Worm (Caenorhabditis elegans) whole organism, mixed stage, embryonic: Measurements from ENCODE around the gene glt-1.

Experiments used
- M03D4.4 ChIP-seq: sonication (generic microtip); optimal IDR thresholded peaks from 2 replicates; lab custom pipeline; 2017; ENCODE audit warnings: mild to moderate bottlenecking, missing genetic modification characterization, missing compliant biosample characterization
- bed-3 ChIP-seq: fragments of 200-800 bp; sonication (Bioruptor generic); optimal IDR thresholded peaks from 3 replicates; lab custom pipeline; 2018; ENCODE audit warnings: mild to moderate bottlenecking, missing genetic modification characterization, moderate library complexity, missing compliant biosample characterization
- blmp-1 ChIP-seq: fragments of 150-350 bp; optimal IDR thresholded peaks from 2 replicates; lab custom pipeline; 2014; ENCODE audit warnings: missing biosample characterization, missing genetic modification characterization
- ceh-39 ChIP-seq: fragments of 150-350 bp; optimal IDR thresholded peaks from 2 replicates; lab custom pipeline; 2014; ENCODE audit warnings: missing biosample characterization, missing genetic modification characterization
- ceh-43 ChIP-seq: fragments of 200-800 bp; sonication (Bioruptor generic); optimal IDR thresholded peaks from 2 replicates; lab custom pipeline; 2018; ENCODE audit warnings: mild to moderate bottlenecking, missing genetic modification characterization, moderate library complexity, missing compliant biosample characterization
- ceh-83 ChIP-seq: fragments of 200-800 bp; sonication (Bioruptor generic); optimal IDR thresholded peaks from 2 replicates; lab custom pipeline; 2018; ENCODE audit warnings: mild to moderate bottlenecking, missing genetic modification characterization, missing compliant biosample characterization
- ces-1 ChIP-seq: fragments of 150-350 bp; optimal IDR thresholded peaks from 2 replicates; lab custom pipeline; 2014; ENCODE audit warnings: missing biosample characterization, missing genetic modification reagents, missing genetic modification characterization
- cnd-1 ChIP-seq: fragments of 200-800 bp; sonication (Bioruptor generic); optimal IDR thresholded peaks from 2 replicates; lab custom pipeline; 2018; ENCODE audit warnings: mild to moderate bottlenecking, missing genetic modification characterization, missing compliant biosample characterization
- drap-1 ChIP-seq: fragments of 200-800 bp; sonication (Bioruptor generic); optimal IDR thresholded peaks from 3 replicates; lab custom pipeline; 2018; ENCODE audit warnings: mild to moderate bottlenecking, missing genetic modification characterization, missing compliant biosample characterization
- elt-1 ChIP-seq: sonication (generic microtip); optimal IDR thresholded peaks from 2 replicates; lab custom pipeline; 2017; ENCODE audit warnings: missing genetic modification characterization, mild to moderate bottlenecking, missing compliant biosample characterization, antibody characterized with exemption, moderate library complexity, borderline replicate concordance; ENCODE audit not compliant: insufficient read depth
- flh-1 ChIP-seq: fragments of 200-800 bp; sonication (Bioruptor generic); optimal IDR thresholded peaks from 2 replicates; lab custom pipeline; 2018; ENCODE audit warnings: mild to moderate bottlenecking, missing genetic modification characterization, moderate library complexity, missing compliant biosample characterization
- hlh-1 ChIP-seq: fragments of 150-350 bp; optimal IDR thresholded peaks from 2 replicates; lab custom pipeline; 2014; ENCODE audit warnings: missing biosample characterization, missing genetic modification reagents, missing genetic modification characterization
- lin-13 ChIP-seq: fragments of 150-350 bp; optimal IDR thresholded peaks from 2 replicates; lab custom pipeline; 2014; ENCODE audit warnings: missing biosample characterization, missing genetic modification characterization
- lin-32 ChIP-seq: fragments of 200-800 bp; sonication (Bioruptor generic); optimal IDR thresholded peaks from 2 replicates; lab custom pipeline; 2018; ENCODE audit warnings: mild to moderate bottlenecking, missing genetic modification characterization, missing compliant biosample characterization
- lsy-2 ChIP-seq: fragments of 150-350 bp; optimal IDR thresholded peaks from 2 replicates; lab custom pipeline; 2014; ENCODE audit warnings: missing biosample characterization, missing genetic modification characterization
- mab-5 ChIP-seq: fragments of 150-350 bp; optimal IDR thresholded peaks from 2 replicates; lab custom pipeline; 2014; ENCODE audit warnings: missing biosample characterization, missing genetic modification characterization
- mep-1 ChIP-seq: fragments of 150-350 bp; optimal IDR thresholded peaks from 2 replicates; lab custom pipeline; 2017; ENCODE audit warnings: missing biosample characterization, missing genetic modification reagents, missing genetic modification characterization, inconsistent platforms
- mls-2 ChIP-seq: sonication (generic microtip); optimal IDR thresholded peaks from 2 replicates; lab custom pipeline; 2016; ENCODE audit warnings: mild to moderate bottlenecking, missing genetic modification characterization, moderate library complexity, missing compliant biosample characterization
- nhr-12 ChIP-seq: fragments of 150-350 bp; optimal IDR thresholded peaks from 2 replicates; lab custom pipeline; 2014; ENCODE audit warnings: missing biosample characterization, missing genetic modification characterization
- nhr-2 ChIP-seq: fragments of 150-350 bp; optimal IDR thresholded peaks from 2 replicates; lab custom pipeline; 2014; ENCODE audit warnings: missing biosample characterization, missing genetic modification characterization
- nhr-237 ChIP-seq: fragments of 150-350 bp; optimal IDR thresholded peaks from 2 replicates; lab custom pipeline; 2014; ENCODE audit warnings: missing biosample characterization, missing genetic modification characterization
- nhr-28 ChIP-seq: fragments of 150-350 bp; optimal IDR thresholded peaks from 2 replicates; lab custom pipeline; 2014; ENCODE audit warnings: missing biosample characterization, missing genetic modification characterization
- pha-4 ChIP-seq: fragments of 150-350 bp; optimal IDR thresholded peaks from 2 replicates; lab custom pipeline; 2018; ENCODE audit warnings: missing biosample characterization, missing genetic modification reagents, missing genetic modification characterization
- sem-2 ChIP-seq: fragments of 200-800 bp; sonication (Bioruptor generic); optimal IDR thresholded peaks from 2 replicates; lab custom pipeline; 2018; ENCODE audit warnings: mild to moderate bottlenecking, missing genetic modification characterization, missing compliant biosample characterization
- snpc-4 ChIP-seq: fragments of 150-350 bp; optimal IDR thresholded peaks from 2 replicates; lab custom pipeline; 2014; ENCODE audit warnings: missing biosample characterization, missing genetic modification characterization
- sptf-1 ChIP-seq: sonication (generic microtip); optimal IDR thresholded peaks from 2 replicates; lab custom pipeline; 2017; ENCODE audit warnings: mild to moderate bottlenecking, missing genetic modification characterization, moderate library complexity, missing compliant biosample characterization
- tbx-8 ChIP-seq: fragments of 200-800 bp; sonication (Bioruptor generic); optimal IDR thresholded peaks from 2 replicates; lab custom pipeline; 2018; ENCODE audit warnings: mild to moderate bottlenecking, missing genetic modification characterization, moderate library complexity, missing compliant biosample characterization
- unc-39 ChIP-seq: fragments of 150-350 bp; optimal IDR thresholded peaks from 2 replicates; lab custom pipeline; 2014; ENCODE audit warnings: missing biosample characterization, missing genetic modification characterization
- unc-62 ChIP-seq: fragments of 150-350 bp; optimal IDR thresholded peaks from 2 replicates; lab custom pipeline; 2014; ENCODE audit warnings: missing biosample characterization, missing genetic modification reagents, missing genetic modification characterization
- ztf-11 ChIP-seq: fragments of 150-350 bp; optimal IDR thresholded peaks from 2 replicates; lab custom pipeline; 2014; ENCODE audit warnings: missing biosample characterization, missing genetic modification characterization

The glt-1 gene

DNA sequence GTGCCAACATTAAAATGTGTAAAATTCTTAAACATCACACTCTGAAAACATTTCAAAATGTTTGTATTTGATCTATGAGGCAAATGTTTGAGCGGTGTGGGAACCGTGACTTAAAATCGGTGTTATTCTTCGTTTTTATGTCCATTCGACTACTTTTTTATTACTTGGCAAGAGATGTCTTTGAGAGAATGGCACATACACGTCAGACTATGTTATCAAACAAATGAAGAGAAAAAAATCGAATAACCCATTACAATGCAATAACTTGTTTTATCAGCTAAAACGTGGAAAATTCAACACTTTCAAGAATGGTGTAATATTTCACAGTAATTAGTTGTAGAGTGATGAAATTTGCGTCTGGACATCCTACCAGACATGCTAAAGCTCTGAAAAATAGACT lies 4.0 kb downstream of the glt-1 start:
- no peak for TF ChIP-seq drap-1 (GFP tag; lab: Kevin White, UChicago)
- no peak for TF ChIP-seq sptf-1 (tag; lab: Kevin White, UChicago)
- no peak for TF ChIP-seq M03D4.4 (tag; lab: Kevin White, UChicago)
- no peak for TF ChIP-seq blmp-1 (tag; lab: Kevin White, UChicago)
- TF ChIP-seq nhr-2 = no peak
- TF ChIP-seq mls-2 (tag; lab: Kevin White, UChicago) = no peak
- TF ChIP-seq tbx-8 (GFP tag; lab: Kevin White, UChicago) = no peak

DNA sequence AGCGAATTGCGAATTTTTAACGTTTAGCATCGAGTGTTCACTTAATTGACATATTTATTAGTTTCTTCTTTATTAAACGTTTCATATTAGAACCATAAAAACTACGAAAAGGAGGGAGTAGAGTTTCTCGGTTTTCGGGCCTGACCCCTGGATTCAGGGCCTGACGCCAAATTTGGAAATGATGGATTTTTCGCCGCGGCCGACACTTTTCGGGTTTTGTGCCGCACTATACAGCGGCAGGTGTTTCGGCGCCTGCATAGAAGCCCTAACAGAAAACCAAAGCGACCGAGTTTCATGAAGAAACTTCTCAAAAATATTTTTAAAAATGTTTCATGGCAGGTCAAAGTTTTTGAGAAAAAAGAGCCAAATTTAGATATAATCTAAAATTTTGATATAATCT lies 4.5 kb downstream of the glt-1 start:
- no peak for TF ChIP-seq mep-1 (tag; lab: Kevin White, UChicago)
- no peak for TF ChIP-seq unc-39 (tag; lab: Kevin White, UChicago)
- TF ChIP-seq ceh-83 = no peak
- TF ChIP-seq elt-1 = no peak
- TF ChIP-seq lin-32 (GFP tag; lab: Kevin White, UChicago) = no peak
- no peak for TF ChIP-seq M03D4.4 (tag; lab: Kevin White, UChicago)
- TF ChIP-seq ceh-43 = no peak
- TF ChIP-seq ztf-11 (tag; lab: Kevin White, UChicago) = no peak
- TF ChIP-seq lsy-2 (tag; lab: Kevin White, UChicago) = no peak
- TF ChIP-seq sem-2 (GFP tag; lab: Kevin White, UChicago) = no peak
- no peak for TF ChIP-seq nhr-28 (tag; lab: Kevin White, UChicago)
- TF ChIP-seq unc-62 (GFP tag; lab: Kevin White, UChicago) = no peak
- no peak for TF ChIP-seq sptf-1 (tag; lab: Kevin White, UChicago)
- TF ChIP-seq nhr-12 (tag; lab: Kevin White, UChicago) = no peak
- no peak for TF ChIP-seq cnd-1
- no peak for TF ChIP-seq ces-1 (GFP tag; lab: Kevin White, UChicago)
- no peak for TF ChIP-seq snpc-4
- no peak for TF ChIP-seq flh-1 (GFP tag; lab: Kevin White, UChicago)
- no peak for TF ChIP-seq lin-13

DNA sequence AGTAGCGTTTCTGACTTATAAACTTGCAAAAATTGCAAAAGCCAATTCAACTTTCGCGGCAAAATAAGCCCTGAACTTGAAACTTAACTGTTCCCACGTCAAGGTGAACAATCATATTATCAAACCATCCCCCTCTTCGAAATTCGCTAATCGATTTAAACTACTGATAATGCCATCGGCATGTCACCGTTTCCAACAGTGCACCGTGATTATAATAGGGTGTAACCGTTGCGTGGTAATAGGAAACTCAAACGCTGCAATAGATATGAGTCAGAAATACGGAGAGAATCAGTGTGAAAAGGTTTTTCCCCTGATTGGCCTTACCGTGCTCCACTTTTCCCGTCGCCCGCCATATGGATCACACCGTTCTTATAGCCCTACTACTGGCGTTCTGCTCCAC lies 5.1 kb downstream of the glt-1 start:
- TF ChIP-seq mls-2 (tag; lab: Kevin White, UChicago) = no peak
- no peak for TF ChIP-seq hlh-1 (tag; lab: Kevin White, UChicago)
- no peak for TF ChIP-seq nhr-237 (tag; lab: Kevin White, UChicago)
- TF ChIP-seq sptf-1 (tag; lab: Kevin White, UChicago) = no peak
- no peak for TF ChIP-seq cnd-1
- no peak for TF ChIP-seq ztf-11 (tag; lab: Kevin White, UChicago)
- no peak for TF ChIP-seq lin-32 (GFP tag; lab: Kevin White, UChicago)
- TF ChIP-seq nhr-12 (tag; lab: Kevin White, UChicago) = no peak
- no peak for TF ChIP-seq ceh-83
- no peak for TF ChIP-seq flh-1 (GFP tag; lab: Kevin White, UChicago)

- TF ChIP-seq blmp-1 (tag; lab: Kevin White, UChicago) (no peak), nhr-237 (tag; lab: Kevin White, UChicago) (no peak), ceh-39 (tag; lab: Kevin White, UChicago) (no peak), hlh-1 (tag; lab: Kevin White, UChicago) (no peak), unc-62 (GFP tag; lab: Kevin White, UChicago) (no peak), unc-39 (tag; lab: Kevin White, UChicago) (no peak), sptf-1 (tag; lab: Kevin White, UChicago) (no peak), mls-2 (tag; lab: Kevin White, UChicago) (no peak)
These were observed 7.2 kb downstream of the glt-1 start for ce11 chrX:3503025-3503424.

- TF ChIP-seq bed-3 (GFP tag; lab: Kevin White, UChicago) = no peak
- TF ChIP-seq nhr-28 (tag; lab: Kevin White, UChicago) = no peak
- no peak for TF ChIP-seq mab-5 (tag; lab: Kevin White, UChicago)
- no peak for TF ChIP-seq lin-32 (GFP tag; lab: Kevin White, UChicago)
- TF ChIP-seq ces-1 (GFP tag; lab: Kevin White, UChicago) = no peak
- TF ChIP-seq mls-2 (tag; lab: Kevin White, UChicago) = no peak
- no peak for TF ChIP-seq pha-4
- no peak for TF ChIP-seq hlh-1 (tag; lab: Kevin White, UChicago)
- no peak for TF ChIP-seq drap-1 (GFP tag; lab: Kevin White, UChicago)
- no peak for TF ChIP-seq cnd-1
These were observed 9.2 kb downstream of the glt-1 start for ce11 chrX:3505062-3505461.
